Fruit fly (Drosophila melanogaster) whole organism, pupa: ENCODE data around the gene ppk14.

Experiments used
- CG12605 ChIP-seq: fragments of 200-800 bp; sonication (Bioruptor generic); IDR thresholded peaks from 2 replicates; pipeline ENCODE4 v1.3.6; 2022; ENCODE audit warnings: missing biosample characterization, missing genetic modification characterization
- CG14655 ChIP-seq: fragments of 200-800 bp; sonication (Bioruptor generic); optimal IDR thresholded peaks from 3 replicates; lab custom pipeline; 2017; ENCODE audit warnings: mild to moderate bottlenecking, missing biosample characterization, missing genetic modification reagents, missing genetic modification characterization
- CG15710 ChIP-seq: fragments of 200-800 bp; sonication (Bioruptor generic); optimal IDR thresholded peaks from 2 replicates; lab custom pipeline; 2018; ENCODE audit warnings: missing biosample characterization, mild to moderate bottlenecking, missing genetic modification characterization, moderate library complexity
- CG34367 ChIP-seq: fragments of 200-800 bp; sonication (Bioruptor generic); optimal IDR thresholded peaks from 2 replicates; lab custom pipeline; 2018; ENCODE audit warnings: missing biosample characterization, mild to moderate bottlenecking, missing genetic modification characterization
- CG8159 ChIP-seq: fragments of 200-800 bp; sonication (Bioruptor generic); optimal IDR thresholded peaks from 3 replicates; lab custom pipeline; 2018; ENCODE audit warnings: missing biosample characterization, mild to moderate bottlenecking, missing genetic modification characterization, moderate library complexity
- CG8301 ChIP-seq: fragments of 200-800 bp; sonication (Bioruptor generic); optimal IDR thresholded peaks from 2 replicates; lab custom pipeline; 2018; ENCODE audit warnings: missing biosample characterization, mild to moderate bottlenecking, missing genetic modification characterization
- CG9948 ChIP-seq: fragments of 200-800 bp; sonication (Bioruptor generic); optimal IDR thresholded peaks from 2 replicates; lab custom pipeline; 2018; ENCODE audit warnings: missing biosample characterization, mild to moderate bottlenecking, missing genetic modification characterization, moderate library complexity
- Pif1B ChIP-seq: fragments of 200-800 bp; sonication (Bioruptor generic); optimal IDR thresholded peaks from 3 replicates; lab custom pipeline; 2016; ENCODE audit warnings: missing biosample characterization, missing genetic modification characterization
- Snoo ChIP-seq: fragments of 200-800 bp; sonication (Bioruptor generic); optimal IDR thresholded peaks from 3 replicates; lab custom pipeline; 2017; ENCODE audit warnings: missing biosample characterization, mild to moderate bottlenecking, missing genetic modification characterization, inconsistent platforms
- fd96Ca ChIP-seq: fragments of 200-800 bp; sonication (Bioruptor generic); IDR thresholded peaks from 3 replicates; pipeline ENCODE4 v1.3.6; 2022; ENCODE audit warnings: missing biosample characterization, missing genetic modification characterization

- no peak for TF ChIP-seq CG8301 (tag; lab: Kevin White, UChicago)
- no peak for TF ChIP-seq CG14655 (GFP tag; lab: Kevin White, UChicago)
- TF ChIP-seq CG12605 (GFP tag; lab: Robert Waterston, UW), result no peak
- no peak for TF ChIP-seq Pif1B (GFP tag; lab: Kevin White, UChicago)
- TF ChIP-seq CG8159 (tag; lab: Kevin White, UChicago), result no peak
- TF ChIP-seq CG15710, result no peak
- no peak for TF ChIP-seq CG34367 (tag; lab: Kevin White, UChicago)
- TF ChIP-seq Snoo (tag; lab: Kevin White, UChicago), result no peak
- TF ChIP-seq CG9948 (tag; lab: Kevin White, UChicago), result no peak
- no peak for TF ChIP-seq fd96Ca (GFP tag; lab: Robert Waterston, UW)
These were observed 12.2 kb downstream of the ppk14 start for dm6 chr2L:6366924-6367323.
